Worm (Caenorhabditis elegans) whole organism, early embryonic: ENCODE results near the gene C45G9.6.

Experiments used
- B0310.2 ChIP-seq: sonication (generic microtip); optimal IDR thresholded peaks from 2 replicates; lab custom pipeline; 2016; ENCODE audit warnings: mild to moderate bottlenecking, missing genetic modification characterization, missing compliant biosample characterization
- F13C5.2 ChIP-seq: sonication (generic microtip); optimal IDR thresholded peaks from 2 replicates; lab custom pipeline; 2017; ENCODE audit warnings: mild to moderate bottlenecking, missing genetic modification characterization, inconsistent platforms, missing compliant biosample characterization

DNA sequence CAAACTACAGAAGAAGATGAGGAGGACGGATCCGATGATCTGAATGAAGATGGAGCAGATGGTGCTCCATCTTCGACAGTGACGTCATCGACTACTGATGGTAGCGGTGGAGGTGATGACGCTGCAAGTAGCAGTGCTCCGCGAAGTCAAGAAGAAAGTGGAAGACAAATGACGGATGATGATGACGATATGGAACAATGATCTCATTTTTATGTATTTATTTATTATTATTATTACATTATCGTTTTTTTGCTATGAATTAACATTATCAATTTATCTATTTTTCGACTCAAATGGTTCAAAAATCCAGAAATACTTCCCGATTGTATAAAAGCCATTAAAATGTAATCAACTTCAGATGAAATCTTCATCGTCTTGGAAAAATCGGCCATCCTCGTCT lies 14.6 kb upstream of the C45G9.6 start, which contains the start of gene R144.3:
- no peak for TF ChIP-seq B0310.2 (tag; lab: Kevin White, UChicago)
- no peak for TF ChIP-seq F13C5.2 (tag; lab: Kevin White, UChicago)
